Fruit fly (Drosophila melanogaster) Kc167 (cell line): Measurements from ENCODE around the gene Archease.

ENCODE experiments used
- Myc ChIP-seq: fragments of >200 bp; optimal IDR thresholded peaks from 2 replicates; lab custom pipeline; 2017; ENCODE audit warnings: missing external identifiers
- Sin3A ChIP-seq: fragments of >200 bp; optimal IDR thresholded peaks from 2 replicates; lab custom pipeline; 2018; ENCODE audit warnings: missing external identifiers
- h ChIP-seq: fragments of >200 bp; optimal IDR thresholded peaks from 3 replicates; lab custom pipeline; 2018; ENCODE audit warnings: missing external identifiers
- insv ChIP-seq: fragments of >200 bp; optimal IDR thresholded peaks from 3 replicates; lab custom pipeline; 2018; ENCODE audit warnings: missing external identifiers
- psq ChIP-seq: fragments of >200 bp; optimal IDR thresholded peaks from 2 replicates; lab custom pipeline; 2017; ENCODE audit warnings: missing external identifiers
- ttk ChIP-seq: sonication (Bioruptor generic); optimal IDR thresholded peaks from 2 replicates; lab custom pipeline; 2017; ENCODE audit warnings: missing external identifiers

DNA sequence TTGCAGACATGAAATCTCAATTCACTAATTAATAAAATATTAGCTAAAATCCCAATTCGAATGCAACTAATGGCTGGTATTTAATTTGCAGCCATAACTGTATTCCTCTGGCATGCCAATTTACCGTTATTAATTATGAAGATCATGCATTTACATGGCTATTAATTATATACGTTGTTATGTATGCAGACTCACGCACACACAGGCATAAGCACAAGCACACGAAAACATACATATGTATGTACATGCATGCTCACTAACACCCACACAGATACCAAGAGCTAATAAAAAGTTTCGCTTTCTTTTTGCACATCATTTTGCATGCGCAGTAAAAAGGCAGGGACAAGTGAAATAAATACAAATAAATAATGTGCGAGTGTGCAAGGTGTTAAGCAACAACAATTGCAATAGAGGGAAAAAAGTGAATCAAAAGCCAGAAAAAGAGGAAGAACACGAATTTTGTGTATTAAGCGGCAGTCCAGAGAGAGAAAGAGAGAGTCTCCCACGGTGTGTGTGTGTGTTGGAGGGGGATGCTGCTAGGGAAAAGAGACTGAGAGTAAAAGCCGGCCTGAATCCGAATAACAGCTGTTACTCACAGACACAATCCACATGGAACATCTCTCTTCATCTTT is 32.4 kb downstream of the Archease start:
- TF ChIP-seq Sin3A (no peak), psq (lab: Kevin White, UChicago) (no peak), h (lab: Kevin White, UChicago) (no peak), insv (no peak), Myc (lab: Kevin White, UChicago) (no peak), ttk (lab: Kevin White, UChicago) (no peak)
